Fruit fly (Drosophila melanogaster): ENCODE measurements around the gene IleRS-m.

DNA sequence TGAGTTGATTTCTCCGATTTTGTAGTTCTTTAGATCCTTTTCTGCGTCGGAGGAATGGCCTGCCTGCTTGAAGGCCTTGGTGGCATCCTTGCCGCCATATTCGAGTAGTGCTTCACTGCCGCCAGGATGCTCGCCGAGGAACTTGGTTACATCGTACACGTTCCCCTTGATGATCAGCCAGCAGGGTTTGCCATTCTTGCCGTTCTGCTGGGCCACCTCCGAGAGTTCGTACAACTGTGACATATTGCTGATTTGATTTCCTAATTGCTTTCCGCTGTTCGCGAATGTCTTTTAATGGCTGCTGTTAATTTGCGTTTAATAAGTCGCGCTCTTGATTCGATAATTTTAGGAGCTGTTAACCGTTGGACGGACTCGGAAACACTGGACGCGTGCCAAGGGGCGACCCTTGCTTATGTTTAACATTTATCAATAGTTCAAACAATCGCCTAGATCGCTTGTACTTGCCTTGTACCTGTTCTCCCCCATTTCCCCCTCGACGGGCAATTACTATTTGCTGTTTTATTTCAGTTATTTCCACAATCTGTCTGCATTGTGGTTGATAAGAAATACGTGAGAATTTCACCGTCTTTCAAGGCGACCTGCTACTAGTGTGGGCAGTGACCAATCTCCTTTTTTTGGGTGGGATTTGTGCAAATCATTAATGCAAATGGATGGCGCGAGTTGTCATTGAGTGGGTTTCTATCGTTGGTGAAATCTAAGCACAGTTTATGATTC is 36.9 kb downstream of the IleRS-m start:
- no peak for TF ChIP-seq psq (optimal IDR thresholded peaks at IDR 0.05)
- TF ChIP-seq Dll (optimal IDR thresholded peaks at IDR 0.05) = no peak
- TF ChIP-seq pan (optimal IDR thresholded peaks at IDR 0.05) = no peak
- no peak for TF ChIP-seq EcR (GFP tag; optimal IDR thresholded peaks at IDR 0.05)
- TF ChIP-seq usp (GFP tag; optimal IDR thresholded peaks at IDR 0.05) = no peak
- no peak for TF ChIP-seq CG8478 (optimal IDR thresholded peaks at IDR 0.05)

Data from whole organism.